Fruit fly (Drosophila melanogaster): ENCODE data around the gene tup.

DNA sequence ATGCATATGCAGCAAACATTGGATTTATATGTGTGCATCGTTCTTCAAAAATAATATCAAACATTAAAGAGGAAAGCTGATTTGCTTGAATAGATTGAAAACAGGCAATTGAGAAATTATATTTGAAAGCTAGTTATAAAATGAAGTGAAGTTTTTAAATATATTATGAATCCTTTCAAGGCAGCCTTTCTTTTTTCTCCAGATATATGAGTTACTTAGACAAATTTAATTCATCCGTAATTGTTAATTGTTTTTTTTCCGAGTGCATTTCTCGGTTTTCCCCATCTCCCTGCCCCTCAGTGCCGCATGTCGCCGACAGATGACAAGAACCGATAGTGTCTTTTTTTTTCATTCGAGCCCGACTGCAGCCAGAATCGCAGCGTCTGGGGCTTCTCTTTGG is 9.2 kb downstream of the tup start:
- TF ChIP-seq psq (optimal IDR thresholded peaks at IDR 0.05) (no peak), usp (GFP tag; optimal IDR thresholded peaks at IDR 0.05) (no peak)

Data from whole organism.